Worm (Caenorhabditis elegans) whole organism, young adult: ENCODE results near the gene str-160.

Experiments
- F10E7.11 ChIP-seq: sonication (generic microtip); optimal IDR thresholded peaks from 2 replicates; lab custom pipeline; 2017; ENCODE audit warnings: mild to moderate bottlenecking, missing genetic modification characterization, moderate library complexity, missing compliant biosample characterization
- ceh-79 ChIP-seq: sonication (generic microtip); optimal IDR thresholded peaks from 2 replicates; lab custom pipeline; 2017; ENCODE audit warnings: mild to moderate bottlenecking, missing genetic modification characterization, missing compliant biosample characterization
- gei-17 ChIP-seq: fragments of 200-800 bp; sonication (Bioruptor generic); optimal IDR thresholded peaks from 2 replicates; lab custom pipeline; 2018; ENCODE audit warnings: mild to moderate bottlenecking, missing genetic modification characterization, missing compliant biosample characterization
- hlh-12 ChIP-seq: sonication (generic microtip); optimal IDR thresholded peaks from 2 replicates; lab custom pipeline; 2016; ENCODE audit warnings: missing genetic modification characterization, missing compliant biosample characterization
- hmg-1.2 ChIP-seq: fragments of 200-800 bp; sonication (Bioruptor generic); IDR thresholded peaks from 2 replicates; pipeline ENCODE4 v1.3.6; 2022; ENCODE audit warnings: missing genetic modification reagents, missing genetic modification characterization, missing compliant biosample characterization

- TF ChIP-seq hlh-12: no peak
- no peak for TF ChIP-seq gei-17 (GFP tag; lab: Kevin White, UChicago)
- TF ChIP-seq F10E7.11 (tag; lab: Kevin White, UChicago): no peak
- TF ChIP-seq hmg-1.2 (GFP tag; lab: Robert Waterston, UW): no peak
- no peak for TF ChIP-seq ceh-79 (tag; lab: Kevin White, UChicago)
Observed at ce11 chrV:1751449-1751848, 16.8 kb downstream of the str-160 start, which contains the start of gene srh-199.
